Worm (Caenorhabditis elegans) whole organism, L4/young adult: ENCODE results near the gene nas-21.

Source experiments
- W03F9.2 ChIP-seq: fragments of 150-350 bp; optimal IDR thresholded peaks from 2 replicates; lab custom pipeline; 2014; ENCODE audit warnings: missing biosample characterization, missing genetic modification characterization
- dao-5 ChIP-seq: sonication (generic microtip); optimal IDR thresholded peaks from 2 replicates; lab custom pipeline; 2016; ENCODE audit warnings: missing genotype, missing genetic modification characterization, moderate library complexity, missing compliant biosample characterization
- him-1 ChIP-seq: sonication (generic microtip); optimal IDR thresholded peaks from 2 replicates; lab custom pipeline; 2016; ENCODE audit warnings: missing genotype, missing genetic modification reagents, missing genetic modification characterization, missing compliant biosample characterization

DNA sequence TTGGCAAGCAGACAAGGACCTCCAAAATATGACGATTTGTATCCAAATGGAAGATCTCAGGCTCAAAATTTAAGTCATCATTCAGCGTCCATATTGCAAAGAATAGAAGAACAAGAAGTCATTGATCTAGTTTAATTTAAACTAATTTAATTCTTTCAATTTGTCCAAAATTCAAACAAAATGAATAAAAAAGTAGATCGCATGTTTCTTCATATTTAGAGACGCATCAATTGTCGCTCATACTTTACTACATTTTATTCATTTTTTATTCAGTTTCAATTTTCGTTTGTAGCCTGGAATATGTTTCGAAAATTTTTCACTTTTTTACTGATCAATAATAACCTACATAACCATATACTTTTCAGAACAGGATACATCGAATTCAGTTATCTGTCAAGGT is 20.1 kb downstream of the nas-21 start, which contains the start of gene T11F9.21:
- TF ChIP-seq W03F9.2 (tag; lab: Kevin White, UChicago) = no peak
- no peak for TF ChIP-seq him-1 (tag; lab: Kevin White, UChicago)
- no peak for TF ChIP-seq dao-5
